Worm (Caenorhabditis elegans) whole organism, mixed stage, embryonic: ENCODE results near the gene rpn-11.

Experiments used
- M03D4.4 ChIP-seq: sonication (generic microtip); optimal IDR thresholded peaks from 2 replicates; lab custom pipeline; 2017; ENCODE audit warnings: mild to moderate bottlenecking, missing genetic modification characterization, missing compliant biosample characterization
- blmp-1 ChIP-seq: fragments of 150-350 bp; optimal IDR thresholded peaks from 2 replicates; lab custom pipeline; 2014; ENCODE audit warnings: missing biosample characterization, missing genetic modification characterization
- ces-1 ChIP-seq: fragments of 150-350 bp; optimal IDR thresholded peaks from 2 replicates; lab custom pipeline; 2014; ENCODE audit warnings: missing biosample characterization, missing genetic modification reagents, missing genetic modification characterization
- elt-1 ChIP-seq: sonication (generic microtip); optimal IDR thresholded peaks from 2 replicates; lab custom pipeline; 2017; ENCODE audit warnings: missing genetic modification characterization, mild to moderate bottlenecking, missing compliant biosample characterization, antibody characterized with exemption, moderate library complexity, borderline replicate concordance; ENCODE audit not compliant: insufficient read depth
- ham-2 ChIP-seq: fragments of 200-800 bp; sonication (Bioruptor generic); optimal IDR thresholded peaks from 2 replicates; lab custom pipeline; 2018; ENCODE audit warnings: mild to moderate bottlenecking, missing genetic modification characterization, missing compliant biosample characterization
- hlh-1 ChIP-seq: fragments of 150-350 bp; optimal IDR thresholded peaks from 2 replicates; lab custom pipeline; 2014; ENCODE audit warnings: missing biosample characterization, missing genetic modification reagents, missing genetic modification characterization
- lin-32 ChIP-seq: fragments of 200-800 bp; sonication (Bioruptor generic); optimal IDR thresholded peaks from 2 replicates; lab custom pipeline; 2018; ENCODE audit warnings: mild to moderate bottlenecking, missing genetic modification characterization, missing compliant biosample characterization
- mep-1 ChIP-seq: fragments of 150-350 bp; optimal IDR thresholded peaks from 2 replicates; lab custom pipeline; 2017; ENCODE audit warnings: missing biosample characterization, missing genetic modification reagents, missing genetic modification characterization, inconsistent platforms
- mls-2 ChIP-seq: sonication (generic microtip); optimal IDR thresholded peaks from 2 replicates; lab custom pipeline; 2016; ENCODE audit warnings: mild to moderate bottlenecking, missing genetic modification characterization, moderate library complexity, missing compliant biosample characterization
- nhr-237 ChIP-seq: fragments of 150-350 bp; optimal IDR thresholded peaks from 2 replicates; lab custom pipeline; 2014; ENCODE audit warnings: missing biosample characterization, missing genetic modification characterization
- snpc-4 ChIP-seq: fragments of 150-350 bp; optimal IDR thresholded peaks from 2 replicates; lab custom pipeline; 2014; ENCODE audit warnings: missing biosample characterization, missing genetic modification characterization
- sptf-1 ChIP-seq: sonication (generic microtip); optimal IDR thresholded peaks from 2 replicates; lab custom pipeline; 2017; ENCODE audit warnings: mild to moderate bottlenecking, missing genetic modification characterization, moderate library complexity, missing compliant biosample characterization
- tbx-8 ChIP-seq: fragments of 200-800 bp; sonication (Bioruptor generic); optimal IDR thresholded peaks from 2 replicates; lab custom pipeline; 2018; ENCODE audit warnings: mild to moderate bottlenecking, missing genetic modification characterization, moderate library complexity, missing compliant biosample characterization
- unc-39 ChIP-seq: fragments of 150-350 bp; optimal IDR thresholded peaks from 2 replicates; lab custom pipeline; 2014; ENCODE audit warnings: missing biosample characterization, missing genetic modification characterization
- unc-62 ChIP-seq: fragments of 150-350 bp; optimal IDR thresholded peaks from 2 replicates; lab custom pipeline; 2014; ENCODE audit warnings: missing biosample characterization, missing genetic modification reagents, missing genetic modification characterization
- zip-8 ChIP-seq: fragments of 150-350 bp; optimal IDR thresholded peaks from 2 replicates; lab custom pipeline; 2014; ENCODE audit warnings: missing biosample characterization, missing genetic modification characterization

rpn-11 gene

ce11 chrII:3996005-3996404, 48.3 kb downstream of the rpn-11 start, which contains the start of gene clc-22:
clc-22 (minus strand) TSS chrII:3996075.
- TF ChIP-seq snpc-4 (tag; lab: Kevin White, UChicago) (no peak), lin-32 (GFP tag; lab: Kevin White, UChicago) (no peak), sptf-1 (tag; lab: Kevin White, UChicago) (no peak), unc-39 (tag; lab: Kevin White, UChicago) (no peak), tbx-8 (no peak), ham-2 (GFP tag; lab: Kevin White, UChicago) (no peak), blmp-1 (tag; lab: Kevin White, UChicago) (no peak), hlh-1 (tag; lab: Kevin White, UChicago) (no peak), mep-1 (tag; lab: Kevin White, UChicago) (no peak), nhr-237 (tag; lab: Kevin White, UChicago) (no peak), unc-62 (no peak), elt-1 (tag; lab: Kevin White, UChicago) (no peak), mls-2 (no peak), zip-8 (tag; lab: Kevin White, UChicago) (no peak), M03D4.4 (no peak), ces-1 (GFP tag; lab: Kevin White, UChicago) (no peak)
